Worm (Caenorhabditis elegans) whole organism, L4 larva: ENCODE measurements around the gene F10E7.9.

Experiments
- F10B5.3 ChIP-seq: sonication (generic microtip); optimal IDR thresholded peaks from 2 replicates; lab custom pipeline; 2016; ENCODE audit warnings: mild to moderate bottlenecking, missing genetic modification characterization, missing compliant biosample characterization
- T20F7.1 ChIP-seq: fragments of 200-800 bp; sonication (Bioruptor generic); optimal IDR thresholded peaks from 2 replicates; lab custom pipeline; 2018; ENCODE audit warnings: mild to moderate bottlenecking, missing genetic modification characterization, missing compliant biosample characterization
- T26A8.4 ChIP-seq: fragments of 200-800 bp; sonication (Bioruptor generic); IDR thresholded peaks from 2 replicates; pipeline ENCODE4 v1.3.6; 2022; ENCODE audit warnings: missing genetic modification characterization, missing compliant biosample characterization
- Y48G9A.11 ChIP-seq: fragments of 200-800 bp; sonication (Bioruptor generic); IDR thresholded peaks from 2 replicates; pipeline ENCODE4 v1.3.6; 2022; ENCODE audit warnings: missing genetic modification reagents, missing genetic modification characterization, missing compliant biosample characterization
- Y5F2A.4 ChIP-seq: fragments of 200-800 bp; sonication (Bioruptor generic); optimal IDR thresholded peaks from 2 replicates; lab custom pipeline; 2018; ENCODE audit warnings: mild to moderate bottlenecking, missing genetic modification characterization, missing compliant biosample characterization
- Y75B8A.6 ChIP-seq: fragments of 200-800 bp; sonication (Bioruptor generic); IDR thresholded peaks from 2 replicates; pipeline ENCODE4 v1.3.6; 2022; ENCODE audit warnings: missing genetic modification reagents, missing genetic modification characterization, missing compliant biosample characterization
- ZK546.5 ChIP-seq, 2 experiments: sonication (generic microtip); optimal IDR thresholded peaks; 2 replicates each; lab custom pipeline; 2017; ENCODE audit warnings: missing biosample characterization in 2 of 2, missing genetic modification characterization in 2 of 2
- ama-1 ChIP-seq: fragments of 150-350 bp; optimal IDR thresholded peaks from 2 replicates; lab custom pipeline; 2014; ENCODE audit warnings: inconsistent platforms, mixed read lengths
- arid-1 ChIP-seq: fragments of 200-800 bp; sonication (Bioruptor generic); conservative IDR thresholded peaks from 2 replicates; pipeline ENCODE4 v1.3.6; 2022; ENCODE audit warnings: missing genetic modification reagents, missing genetic modification characterization, missing compliant biosample characterization
- ceh-20 ChIP-seq: fragments of 200-800 bp; sonication (Bioruptor generic); IDR thresholded peaks from 2 replicates; pipeline ENCODE4 v1.3.6; 2022; ENCODE audit warnings: missing genetic modification reagents, missing genetic modification characterization, missing compliant biosample characterization
- ces-1 ChIP-seq: fragments of 150-350 bp; sonication (generic microtip); optimal IDR thresholded peaks from 4 replicates; lab custom pipeline; 2014; ENCODE audit warnings: missing biosample characterization, missing genetic modification reagents, missing genetic modification characterization
- daf-12 ChIP-seq: fragments of 150-350 bp; optimal IDR thresholded peaks from 2 replicates; lab custom pipeline; 2014; ENCODE audit warnings: missing biosample characterization, missing genetic modification reagents, missing genetic modification characterization
- daf-16 ChIP-seq, 3 experiments: sonication (generic microtip); optimal IDR thresholded peaks; 2 replicates each; lab custom pipeline; 2016 to 2017; ENCODE audit warnings: missing genetic modification characterization in 3 of 3, missing genetic modification reagents in 3 of 3, mild to moderate bottlenecking in 2 of 3, missing compliant biosample characterization in 2 of 3, missing biosample characterization in 1 of 3, moderate library complexity in 1 of 3
- dmd-6 ChIP-seq: fragments of 200-800 bp; sonication (Bioruptor generic); IDR thresholded peaks from 2 replicates; pipeline ENCODE4 v1.3.6; 2022; ENCODE audit warnings: missing genetic modification reagents, missing genetic modification characterization, missing compliant biosample characterization
- duxl-1 ChIP-seq: sonication (generic microtip); optimal IDR thresholded peaks from 2 replicates; lab custom pipeline; 2016; ENCODE audit warnings: mild to moderate bottlenecking, missing genetic modification characterization, moderate library complexity, missing compliant biosample characterization; ENCODE audit not compliant: poor library complexity
- fkh-10 ChIP-seq: fragments of 150-350 bp; optimal IDR thresholded peaks from 2 replicates; lab custom pipeline; 2014; ENCODE audit warnings: missing biosample characterization, missing genetic modification reagents, missing genetic modification characterization
- hif-1 ChIP-seq, 2 experiments: sonication (generic microtip); optimal IDR thresholded peaks; 2 replicates each; lab custom pipeline; 2016 to 2017; ENCODE audit warnings: missing compliant biosample characterization in 2 of 2, missing genetic modification characterization in 2 of 2, missing genetic modification reagents in 2 of 2, missing genotype in 2 of 2, mild to moderate bottlenecking in 1 of 2
- hlh-30 ChIP-seq: sonication (generic microtip); optimal IDR thresholded peaks from 2 replicates; lab custom pipeline; 2017; ENCODE audit warnings: antibody characterized with exemption, mild to moderate bottlenecking, missing genetic modification characterization, missing compliant biosample characterization; ENCODE audit not compliant: insufficient read depth
- hmg-1.1 ChIP-seq: fragments of 200-800 bp; sonication (Bioruptor generic); IDR thresholded peaks from 2 replicates; pipeline ENCODE4 v1.3.6; 2022; ENCODE audit warnings: missing genetic modification reagents, missing genetic modification characterization, missing compliant biosample characterization
- jun-1 ChIP-seq: fragments of 150-350 bp; optimal IDR thresholded peaks from 2 replicates; lab custom pipeline; 2014; ENCODE audit warnings: missing biosample characterization, missing genetic modification reagents, missing genetic modification characterization
- lin-38 ChIP-seq: fragments of 200-800 bp; sonication (Bioruptor generic); IDR thresholded peaks from 2 replicates; pipeline ENCODE4 v1.3.6; 2022; ENCODE audit warnings: missing genetic modification reagents, missing genetic modification characterization, missing compliant biosample characterization
- lin-39 ChIP-seq: fragments of 150-350 bp; optimal IDR thresholded peaks from 2 replicates; lab custom pipeline; 2014; ENCODE audit warnings: missing biosample characterization, missing genetic modification reagents, missing genetic modification characterization
- lir-3 ChIP-seq: sonication (generic microtip); optimal IDR thresholded peaks from 2 replicates; lab custom pipeline; 2016; ENCODE audit warnings: mild to moderate bottlenecking, missing genetic modification characterization, missing compliant biosample characterization
- lsy-2 ChIP-seq, 2 experiments: fragments of 150-350 bp in 1 of 2; sonication (generic microtip) in 1 of 2; optimal IDR thresholded peaks; 2 replicates each; lab custom pipeline; 2014 to 2017; ENCODE audit warnings: missing biosample characterization in 2 of 2, missing genetic modification characterization in 2 of 2
- madf-5 ChIP-seq, 2 experiments: fragments of 200-800 bp; sonication (Bioruptor generic); IDR thresholded peaks; 2 replicates each; pipeline ENCODE4 v1.3.6; 2022; ENCODE audit warnings: missing compliant biosample characterization in 2 of 2, missing genetic modification characterization in 2 of 2
- mdl-1 ChIP-seq, 2 experiments: fragments of 150-350 bp in 1 of 2; sonication (generic microtip) in 1 of 2; optimal IDR thresholded peaks; 2 replicates each; lab custom pipeline; 2014 to 2017; ENCODE audit warnings: missing biosample characterization in 2 of 2, missing genetic modification characterization in 2 of 2
- mdt-29 ChIP-seq: fragments of 200-800 bp; sonication (Bioruptor generic); IDR thresholded peaks from 2 replicates; pipeline ENCODE4 v1.3.6; 2022; ENCODE audit warnings: missing genetic modification reagents, missing genetic modification characterization, missing compliant biosample characterization
- mep-1 ChIP-seq: fragments of 150-350 bp; sonication (generic microtip); optimal IDR thresholded peaks from 3 replicates; lab custom pipeline; 2014; ENCODE audit warnings: missing biosample characterization, missing genetic modification characterization
- nhr-28 ChIP-seq: fragments of 150-350 bp; optimal IDR thresholded peaks from 2 replicates; lab custom pipeline; 2014; ENCODE audit warnings: missing biosample characterization, missing genetic modification characterization
- nhr-42 ChIP-seq: fragments of 200-800 bp; sonication (Bioruptor generic); IDR thresholded peaks from 2 replicates; pipeline ENCODE4 v1.3.6; 2022; ENCODE audit warnings: missing genetic modification characterization, missing compliant biosample characterization
- nhr-48 ChIP-seq: sonication (generic microtip); optimal IDR thresholded peaks from 2 replicates; lab custom pipeline; 2016; ENCODE audit warnings: mild to moderate bottlenecking, missing genetic modification characterization, missing compliant biosample characterization
- nhr-6 ChIP-seq: fragments of 150-350 bp; optimal IDR thresholded peaks from 2 replicates; lab custom pipeline; 2014; ENCODE audit warnings: missing biosample characterization, missing genetic modification characterization
- nhr-76 ChIP-seq: fragments of 150-350 bp; optimal IDR thresholded peaks from 2 replicates; lab custom pipeline; 2014; ENCODE audit warnings: missing biosample characterization, missing genetic modification characterization
- nhr-77 ChIP-seq: fragments of 150-350 bp; optimal IDR thresholded peaks from 2 replicates; lab custom pipeline; 2014; ENCODE audit warnings: missing biosample characterization, missing genetic modification characterization
- pha-4 ChIP-seq, 2 experiments: fragments of 150-350 bp in 1 of 2; fragments of 200-800 bp in 1 of 2; sonication (Bioruptor generic) in 1 of 2; IDR thresholded peaks in 1 of 2; optimal IDR thresholded peaks in 1 of 2; 2 replicates each; pipeline versions ENCODE4 v1.3.6 to Lab custom; 2014 to 2022; ENCODE audit warnings: missing genetic modification characterization in 2 of 2, missing genetic modification reagents in 2 of 2, missing biosample characterization in 1 of 2, missing compliant biosample characterization in 1 of 2
- php-3 ChIP-seq: fragments of 200-800 bp; sonication (Bioruptor generic); IDR thresholded peaks from 2 replicates; pipeline ENCODE4 v1.3.6; 2022; ENCODE audit warnings: missing genetic modification reagents, missing genetic modification characterization, missing compliant biosample characterization
- rbr-2 ChIP-seq: sonication (generic microtip); optimal IDR thresholded peaks from 2 replicates; lab custom pipeline; 2016; ENCODE audit warnings: missing genotype, missing genetic modification characterization, missing compliant biosample characterization
- saeg-2 ChIP-seq: fragments of 200-800 bp; sonication (Bioruptor generic); IDR thresholded peaks from 2 replicates; pipeline ENCODE4 v1.3.6; 2022; ENCODE audit warnings: missing genetic modification reagents, missing genetic modification characterization, missing compliant biosample characterization
- sdz-12 ChIP-seq: fragments of 200-800 bp; sonication (Bioruptor generic); optimal IDR thresholded peaks from 2 replicates; lab custom pipeline; 2018; ENCODE audit warnings: mild to moderate bottlenecking, missing genetic modification characterization, missing compliant biosample characterization
- set-16 ChIP-seq: fragments of 200-800 bp; sonication (Bioruptor generic); IDR thresholded peaks from 2 replicates; pipeline ENCODE4 v1.3.6; 2022; ENCODE audit warnings: missing genetic modification reagents, missing genetic modification characterization, missing compliant biosample characterization
- skn-1 ChIP-seq: fragments of 150-350 bp; optimal IDR thresholded peaks from 2 replicates; lab custom pipeline; 2014; ENCODE audit warnings: missing biosample characterization, missing genetic modification characterization
- snpc-1.2 ChIP-seq: fragments of 200-800 bp; sonication (Bioruptor generic); IDR thresholded peaks from 2 replicates; pipeline ENCODE4 v1.3.6; 2022; ENCODE audit warnings: missing genetic modification reagents, missing genetic modification characterization, missing compliant biosample characterization
- spr-1 ChIP-seq: sonication (generic microtip); optimal IDR thresholded peaks from 2 replicates; lab custom pipeline; 2016; ENCODE audit warnings: mild to moderate bottlenecking, missing genetic modification characterization, missing compliant biosample characterization
- unc-62 ChIP-seq, 3 experiments: fragments of 150-350 bp in 1 of 3; sonication (generic microtip); optimal IDR thresholded peaks in 2 of 3; peaks in 1 of 3; 1 replicate in 1 of 3; 2 replicates in 2 of 3; lab custom pipeline; 2014 to 2017; ENCODE audit warnings: missing biosample characterization in 3 of 3, missing genetic modification characterization in 3 of 3, missing genetic modification reagents in 3 of 3, missing genotype in 1 of 3
- zfp-2 ChIP-seq: sonication (generic microtip); optimal IDR thresholded peaks from 2 replicates; lab custom pipeline; 2016; ENCODE audit warnings: mild to moderate bottlenecking, missing genetic modification characterization, missing compliant biosample characterization
- zfp-3 ChIP-seq: fragments of 200-800 bp; sonication (Bioruptor generic); conservative IDR thresholded peaks from 2 replicates; pipeline ENCODE4 v1.3.6; 2022; ENCODE audit warnings: missing genetic modification reagents, missing genetic modification characterization, missing compliant biosample characterization
- ztf-11 ChIP-seq: fragments of 150-350 bp; optimal IDR thresholded peaks from 2 replicates; lab custom pipeline; 2014; ENCODE audit warnings: missing biosample characterization, missing genetic modification characterization
- ztf-7 ChIP-seq: fragments of 150-350 bp; optimal IDR thresholded peaks from 2 replicates; lab custom pipeline; 2014; ENCODE audit warnings: missing biosample characterization, missing genetic modification characterization

The F10E7.9 gene

DNA sequence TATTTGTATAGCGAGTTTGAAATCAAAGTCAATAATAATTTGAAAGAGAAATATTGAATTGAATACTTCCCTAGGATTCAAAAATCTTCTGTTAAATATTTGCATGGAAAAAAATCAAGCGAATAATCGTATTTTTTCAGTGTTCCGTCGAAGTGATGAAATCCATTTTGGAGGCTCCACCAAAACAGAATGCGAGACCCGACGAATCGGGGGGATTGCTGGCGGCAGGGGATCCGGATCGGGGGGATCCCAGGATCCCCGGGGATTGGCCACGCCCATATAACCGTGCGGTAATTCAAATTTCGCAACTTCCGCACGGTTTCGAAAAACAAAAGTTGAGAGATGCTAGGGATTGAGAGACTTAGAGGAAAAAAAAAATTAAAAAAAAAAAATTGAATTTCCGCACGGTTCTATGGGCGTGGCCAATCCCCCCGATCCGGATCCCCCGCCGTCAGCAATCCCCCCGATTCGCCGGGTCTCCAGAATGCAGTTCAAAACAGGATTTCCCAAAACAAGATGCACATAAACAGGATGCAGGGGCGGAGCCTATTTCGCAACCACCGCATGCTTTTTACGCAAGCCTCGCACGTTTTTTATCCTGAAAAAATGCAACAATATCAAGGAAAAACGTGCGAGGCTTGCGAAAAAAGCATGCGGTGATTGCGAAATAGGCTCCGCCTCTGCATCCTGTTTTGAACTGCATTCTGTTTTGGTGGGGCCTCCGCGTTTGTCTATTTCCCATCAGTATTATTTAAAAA, 13.0 kb upstream of the F10E7.9 start, which contains the start of gene F10E7.11 (continued):
- no peak for TF ChIP-seq ceh-20 (GFP tag; lab: Robert Waterston, UW)
- no peak for TF ChIP-seq T20F7.1 (GFP tag; lab: Kevin White, UChicago)
- TF ChIP-seq nhr-76 (tag; lab: Kevin White, UChicago): no peak
- TF ChIP-seq mdt-29 (GFP tag; lab: Robert Waterston, UW): 0 out of 2 replicates have a peak, but pooled peaks have one; percentile 14
- no peak for TF ChIP-seq lir-3 (tag; lab: Kevin White, UChicago)
- no peak for TF ChIP-seq snpc-1.2 (GFP tag; lab: Robert Waterston, UW)
- TF ChIP-seq daf-12 (tag; lab: Kevin White, UChicago): no peak
- peak; percentile 75 for TF ChIP-seq lin-38 (GFP tag; lab: Robert Waterston, UW)
- peak in 1 of 2 experiments; percentile 57 for TF ChIP-seq lsy-2 (tag; optimal IDR thresholded peaks at IDR 0.05; lab: Kevin White, UChicago)
- no peak for TF ChIP-seq nhr-77 (tag; lab: Kevin White, UChicago)
- no peak for TF ChIP-seq unc-62 (GFP tag; optimal IDR thresholded peaks at IDR 0.05 in 1 of 2; lab: Kevin White, UChicago)
- TF ChIP-seq unc-62 (tag; optimal IDR thresholded peaks at IDR 0.05; lab: Kevin White, UChicago): no peak
- no peak for TF ChIP-seq F10B5.3 (tag; lab: Kevin White, UChicago)
- TF ChIP-seq madf-5 (GFP tag; IDR thresholded peaks at IDR 0.05; lab: Robert Waterston, UW): no peak
- no peak for TF ChIP-seq saeg-2 (GFP tag; lab: Robert Waterston, UW)
- TF ChIP-seq nhr-48: no peak
- TF ChIP-seq mdl-1 (tag; optimal IDR thresholded peaks at IDR 0.05; lab: Kevin White, UChicago): no peak
- no peak for TF ChIP-seq ztf-11 (tag; lab: Kevin White, UChicago)
- TF ChIP-seq dmd-6 (GFP tag; lab: Robert Waterston, UW): no peak
- TF ChIP-seq zfp-2: no peak
- TF ChIP-seq Y75B8A.6 (GFP tag; lab: Robert Waterston, UW): no peak
- TF ChIP-seq sdz-12 (GFP tag; lab: Kevin White, UChicago): no peak
- no peak for TF ChIP-seq ces-1 (GFP tag; lab: Kevin White, UChicago)
- TF ChIP-seq T26A8.4 (GFP tag; lab: Robert Waterston, UW): peak; percentile 62
- TF ChIP-seq hif-1 (tag; optimal IDR thresholded peaks at IDR 0.05; lab: Kevin White, UChicago): no peak
- TF ChIP-seq arid-1: peak; percentile 74; the same call in 1 of the 2 replicates
- no peak for TF ChIP-seq ama-1 (lab: Kevin White, UChicago)
- TF ChIP-seq hlh-30 (tag; lab: Kevin White, UChicago): no peak
- TF ChIP-seq ztf-7 (tag; lab: Kevin White, UChicago): no peak
- no peak for TF ChIP-seq ZK546.5 (tag; optimal IDR thresholded peaks at IDR 0.05; lab: Kevin White, UChicago)
- TF ChIP-seq hmg-1.1 (GFP tag; lab: Robert Waterston, UW): peak; percentile 76
- no peak for TF ChIP-seq rbr-2
- no peak for TF ChIP-seq skn-1
- no peak for TF ChIP-seq lin-39 (tag; lab: Kevin White, UChicago)
- TF ChIP-seq nhr-28 (tag; lab: Kevin White, UChicago): no peak
- no peak for TF ChIP-seq daf-16 (GFP tag; optimal IDR thresholded peaks at IDR 0.05; lab: Kevin White, UChicago)
- no peak for TF ChIP-seq daf-16 (tag; optimal IDR thresholded peaks at IDR 0.05; lab: Kevin White, UChicago)
- TF ChIP-seq duxl-1: no peak
- TF ChIP-seq mep-1 (tag; lab: Kevin White, UChicago): no peak
- peak; percentile 40; the same call in 1 of the 2 replicates for TF ChIP-seq pha-4 (GFP tag; IDR thresholded peaks at IDR 0.05; lab: Robert Waterston, UW)
- no peak for TF ChIP-seq pha-4 (tag; optimal IDR thresholded peaks at IDR 0.05; lab: Kevin White, UChicago)
- TF ChIP-seq Y48G9A.11: 0 out of 2 replicates have a peak, but pooled peaks have one; percentile 26
- no peak for TF ChIP-seq nhr-6 (tag; lab: Kevin White, UChicago)
- TF ChIP-seq spr-1 (tag; lab: Kevin White, UChicago): no peak
- no peak for TF ChIP-seq zfp-3 (GFP tag; lab: Robert Waterston, UW)
- TF ChIP-seq jun-1: no peak
- peak; percentile 54; the same call in 1 of the 2 replicates for TF ChIP-seq nhr-42 (GFP tag; lab: Robert Waterston, UW)
- no peak for TF ChIP-seq php-3 (GFP tag; lab: Robert Waterston, UW)
- TF ChIP-seq set-16: peak; percentile 71
- no peak for TF ChIP-seq fkh-10 (GFP tag; lab: Kevin White, UChicago)
- TF ChIP-seq Y5F2A.4 (GFP tag; lab: Kevin White, UChicago): no peak
